Worm (Caenorhabditis elegans): ENCODE measurements around the gene fbxa-160.

The fbxa-160 gene

DNA sequence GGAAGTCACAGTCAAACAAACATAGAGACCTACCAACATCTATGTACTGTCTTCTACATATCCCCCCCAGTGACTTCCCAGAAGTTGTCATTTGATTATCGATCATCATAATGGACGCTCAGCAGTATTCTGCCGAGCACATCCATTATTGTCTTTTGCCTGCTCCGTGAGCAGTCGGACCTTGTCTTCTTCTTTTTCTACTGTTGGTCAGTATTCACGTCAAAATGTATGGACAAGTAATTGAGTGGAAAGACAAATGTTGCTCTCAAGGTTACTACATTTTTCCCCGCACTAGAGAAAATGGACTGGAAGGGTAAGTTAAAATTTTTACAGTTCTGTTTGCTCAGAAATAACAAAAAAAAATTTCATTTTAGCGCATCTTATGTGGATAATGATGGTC, 30.4 kb upstream of the fbxa-160 start, which contains the start of gene btb-12:
Gene btb-12 (plus strand): TSS at position 301 of the 400 bp plus-strand sequence.
- TF ChIP-seq ztf-1 (GFP tag; conservative IDR thresholded peaks at IDR 0.05) (no peak), fos-1 (tag; optimal IDR thresholded peaks at IDR 0.05) (no peak), elt-3 (tag; optimal IDR thresholded peaks at IDR 0.05) (no peak), unc-39 (tag; optimal IDR thresholded peaks at IDR 0.05) (no peak), ceh-16 (tag; optimal IDR thresholded peaks at IDR 0.05) (no peak), ceh-82 (tag; optimal IDR thresholded peaks at IDR 0.05) (no peak), F13H6.1 (tag; optimal IDR thresholded peaks at IDR 0.05) (no peak), mab-5 (tag; optimal IDR thresholded peaks at IDR 0.05) (no peak), nhr-6 (tag; optimal IDR thresholded peaks at IDR 0.05) (no peak), alr-1 (tag; optimal IDR thresholded peaks at IDR 0.05) (no peak), nhr-237 (tag; optimal IDR thresholded peaks at IDR 0.05) (no peak), nhr-23 (tag; optimal IDR thresholded peaks at IDR 0.05) (no peak), nhr-10 (tag; optimal IDR thresholded peaks at IDR 0.05) (no peak), gmeb-1 (tag; optimal IDR thresholded peaks at IDR 0.05) (no peak), nhr-129 (tag; optimal IDR thresholded peaks at IDR 0.05) (no peak), mbf-1 (tag; optimal IDR thresholded peaks at IDR 0.05) (no peak), sma-3 (GFP tag; optimal IDR thresholded peaks at IDR 0.05) (no peak), Y55F3AM.14 (GFP tag; optimal IDR thresholded peaks at IDR 0.05) (no peak), skn-1 (tag; optimal IDR thresholded peaks at IDR 0.05) (no peak), unc-55 (GFP tag; optimal IDR thresholded peaks at IDR 0.05) (no peak)

DNA sequence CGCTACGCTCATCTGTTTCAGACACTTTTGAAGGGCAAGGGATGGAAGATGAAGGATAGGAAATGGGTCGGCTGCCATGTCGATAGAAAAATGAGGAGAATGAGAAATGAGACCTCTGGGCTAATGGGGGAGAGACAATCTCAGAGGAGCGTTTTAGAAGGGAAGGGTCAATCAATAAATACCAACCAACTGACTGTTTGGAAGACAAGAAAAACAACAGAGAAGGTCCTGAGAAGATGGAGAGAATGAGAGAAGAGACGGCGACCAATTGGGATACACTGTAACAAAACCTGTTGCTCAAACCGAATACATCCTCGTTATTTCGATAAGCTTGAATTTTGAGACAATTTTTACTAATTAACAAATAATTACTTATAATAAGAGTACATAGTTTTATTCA, 28.9 kb upstream of the fbxa-160 start, which contains the start of gene fbxb-15:
Gene fbxb-15 (minus strand): TSS at position 101 of the 400 bp plus-strand sequence.
- TF ChIP-seq aly-2 (tag; optimal IDR thresholded peaks at IDR 0.05), result no peak
- TF ChIP-seq skn-1 (tag; optimal IDR thresholded peaks at IDR 0.05), result no peak
- TF ChIP-seq ztf-11 (tag; optimal IDR thresholded peaks at IDR 0.05), result no peak
- TF ChIP-seq nhr-12 (tag; optimal IDR thresholded peaks at IDR 0.05), result no peak
- TF ChIP-seq unc-62 (GFP tag; optimal IDR thresholded peaks at IDR 0.05), result no peak

DNA sequence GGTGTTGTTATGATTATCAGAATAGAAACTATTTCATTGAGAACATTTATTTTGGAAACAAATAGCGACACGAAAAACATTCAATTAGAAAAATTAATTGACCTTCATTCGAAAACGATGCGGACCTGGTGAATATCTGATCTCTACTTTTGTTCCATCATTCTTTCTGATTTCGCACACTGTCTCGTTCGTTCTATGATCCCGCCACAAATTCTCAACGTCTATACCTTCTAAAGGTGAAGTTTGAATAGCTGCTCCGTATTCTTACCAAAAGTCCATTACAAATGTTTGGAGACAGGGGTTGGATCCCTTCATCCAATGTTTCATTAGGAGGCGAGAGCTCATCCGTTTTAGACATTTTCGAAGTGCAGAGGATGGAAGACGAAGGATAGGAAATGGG, 27.3 kb upstream of the fbxa-160 start, which contains the start of gene fbxb-16:
Gene fbxb-16 (minus strand): TSS at position 101 of the 400 bp plus-strand sequence.
- TF ChIP-seq nhr-25 (tag; optimal IDR thresholded peaks at IDR 0.05) (no peak), aly-2 (tag; optimal IDR thresholded peaks at IDR 0.05) (no peak), skn-1 (tag; optimal IDR thresholded peaks at IDR 0.05) (no peak), lsy-2 (tag; optimal IDR thresholded peaks at IDR 0.05) (no peak), snpc-4 (tag; optimal IDR thresholded peaks at IDR 0.05) (no peak), nhr-21 (tag; optimal IDR thresholded peaks at IDR 0.05) (no peak), sma-9 (GFP tag; optimal IDR thresholded peaks at IDR 0.05) (no peak), sma-9 (tag; optimal IDR thresholded peaks at IDR 0.05) (no peak), ztf-4 (tag; optimal IDR thresholded peaks at IDR 0.05) (no peak), alr-1 (tag; optimal IDR thresholded peaks at IDR 0.05) (no peak)

DNA sequence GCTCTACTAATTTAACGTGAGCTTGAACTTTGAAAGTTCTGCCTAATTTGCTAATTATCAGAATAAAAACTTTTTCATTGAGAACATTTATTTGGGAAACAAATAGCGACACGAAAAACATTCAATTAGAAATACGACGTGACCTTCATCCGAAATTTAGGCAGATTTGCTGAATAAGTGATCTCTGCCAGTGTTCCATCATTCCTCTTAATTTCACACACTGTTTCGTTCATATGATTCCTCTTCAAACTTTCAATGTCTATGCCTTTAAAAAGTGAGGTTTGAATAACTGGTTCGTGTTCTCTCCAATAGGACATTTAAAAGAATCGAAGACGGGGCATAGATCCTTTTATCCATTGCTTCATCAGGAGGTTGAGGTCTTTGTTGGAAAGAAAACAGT, 26.0 kb upstream of the fbxa-160 start, which contains the start of gene fbxb-20:
Gene fbxb-20 (minus strand): TSS at position 101 of the 400 bp plus-strand sequence.
- no peak for TF ChIP-seq nhr-129 (tag; optimal IDR thresholded peaks at IDR 0.05)
- no peak for TF ChIP-seq snpc-4 (tag; optimal IDR thresholded peaks at IDR 0.05)
- no peak for TF ChIP-seq unc-62 (GFP tag; optimal IDR thresholded peaks at IDR 0.05)
- TF ChIP-seq nhr-23 (tag; optimal IDR thresholded peaks at IDR 0.05), result no peak
- no peak for TF ChIP-seq nhr-6 (tag; optimal IDR thresholded peaks at IDR 0.05)
- TF ChIP-seq dmd-4 (tag; optimal IDR thresholded peaks at IDR 0.05), result no peak
- TF ChIP-seq unc-55 (GFP tag; optimal IDR thresholded peaks at IDR 0.05), result no peak
- no peak for TF ChIP-seq ZK546.5 (tag; optimal IDR thresholded peaks at IDR 0.05)
- TF ChIP-seq fos-1 (tag; optimal IDR thresholded peaks at IDR 0.05), result no peak
- TF ChIP-seq lsy-2 (tag; optimal IDR thresholded peaks at IDR 0.05), result no peak
- no peak for TF ChIP-seq peb-1 (tag; optimal IDR thresholded peaks at IDR 0.05)
- no peak for TF ChIP-seq nhr-12 (tag; optimal IDR thresholded peaks at IDR 0.05)
- TF ChIP-seq lin-13 (GFP tag; optimal IDR thresholded peaks at IDR 0.05), result no peak
- no peak for TF ChIP-seq elt-1 (tag; optimal IDR thresholded peaks at IDR 0.05)
- TF ChIP-seq R02D3.7 (tag; optimal IDR thresholded peaks at IDR 0.05), result no peak
- no peak for TF ChIP-seq egl-27 (tag; optimal IDR thresholded peaks at IDR 0.05)
- TF ChIP-seq unc-39 (tag; optimal IDR thresholded peaks at IDR 0.05), result no peak

Measured in whole organism, L2 larva.